Fruit fly (Drosophila melanogaster): ENCODE results near the gene Fum2.

DNA sequence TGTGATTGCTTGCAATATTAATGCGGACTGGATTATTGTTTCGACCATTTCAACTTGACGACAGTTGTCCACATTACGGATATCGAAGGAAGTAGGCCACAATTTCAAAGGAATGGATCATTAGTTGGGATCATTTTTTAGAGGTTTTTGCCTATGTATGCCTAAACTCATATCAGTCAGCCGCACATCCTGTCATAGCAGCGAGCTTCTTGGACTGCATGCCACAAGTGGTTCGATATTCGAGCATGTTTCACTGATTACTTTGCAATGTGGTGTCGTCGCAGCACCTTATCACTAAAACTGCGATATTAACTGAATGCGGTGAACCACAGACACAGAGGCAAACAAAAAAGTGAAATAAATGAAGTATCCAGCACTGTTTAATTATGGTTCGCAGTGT, 17.6 kb upstream of the Fum2 start:
- TF ChIP-seq CG8478 (optimal IDR thresholded peaks at IDR 0.05): no peak
- TF ChIP-seq pan (optimal IDR thresholded peaks at IDR 0.05): no peak
- no peak for TF ChIP-seq psq (optimal IDR thresholded peaks at IDR 0.05)
- no peak for TF ChIP-seq EcR (GFP tag; optimal IDR thresholded peaks at IDR 0.05)

Measured in whole organism.